Worm (Caenorhabditis elegans): Measurements from ENCODE around the gene ins-19.
"Not testable (repeated sequence)": the region's sequence is repeated elsewhere in the genome, so short reads cannot be mapped to it uniquely, and the experiment has no call there.

DNA sequence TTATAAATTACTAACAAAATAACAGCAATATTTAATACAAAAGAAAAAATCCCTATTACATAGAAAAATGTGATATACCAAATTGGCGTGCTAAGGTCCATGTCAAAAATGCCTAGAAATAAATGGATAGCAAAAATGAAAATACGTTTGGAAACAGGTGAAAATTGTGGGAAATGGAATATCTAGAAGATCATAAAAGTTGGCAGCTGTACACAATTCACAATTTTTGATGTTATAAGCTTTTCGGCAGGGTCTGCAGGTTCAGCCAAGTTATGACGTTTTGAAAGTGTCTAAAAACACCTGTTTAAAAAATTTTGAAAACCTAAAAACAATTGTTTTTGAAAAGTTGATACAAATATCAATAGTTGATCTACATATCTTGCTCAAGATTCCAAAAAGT is 16.6 kb upstream of the ins-19 start, which contains the start of gene sri-42:
- TF ChIP-seq snpc-4 (GFP tag; optimal IDR thresholded peaks at IDR 0.05); snpc-4 (tag; optimal IDR thresholded peaks at IDR 0.05); lir-1 (GFP tag; conservative IDR thresholded peaks at IDR 0.05); lin-35 (GFP tag; optimal IDR thresholded peaks at IDR 0.05); pha-4 (tag; optimal IDR thresholded peaks at IDR 0.05); unc-62 (GFP tag; optimal IDR thresholded peaks at IDR 0.05); ama-1 (optimal IDR thresholded peaks at IDR 0.05); ama-1 (GFP tag; optimal IDR thresholded peaks at IDR 0.05); C17E4.6 (GFP tag; IDR thresholded peaks at IDR 0.05); ets-4 (GFP tag; optimal IDR thresholded peaks at IDR 0.05); madf-3 (GFP tag; IDR thresholded peaks at IDR 0.05); B0261.1 (tag; optimal IDR thresholded peaks at IDR 0.05); nfya-2 (GFP tag; IDR thresholded peaks at IDR 0.05); F33H1.4 (GFP tag; IDR thresholded peaks at IDR 0.05); cebp-1 (GFP tag; IDR thresholded peaks at IDR 0.05); cebp-1 (tag; optimal IDR thresholded peaks at IDR 0.05): not testable (repeated sequence)
